Fruit fly (Drosophila melanogaster) whole organism, pupa: ENCODE results near the gene CG31343.

ENCODE experiments used
- CG10348 ChIP-seq: fragments of 200-800 bp; sonication (Bioruptor generic); IDR thresholded peaks from 2 replicates; pipeline ENCODE4 v1.3.6; 2022; ENCODE audit warnings: missing biosample characterization, missing genetic modification characterization
- CG15710 ChIP-seq: fragments of 200-800 bp; sonication (Bioruptor generic); optimal IDR thresholded peaks from 2 replicates; lab custom pipeline; 2018; ENCODE audit warnings: missing biosample characterization, mild to moderate bottlenecking, missing genetic modification characterization, moderate library complexity
- CG17806 ChIP-seq: fragments of 200-800 bp; sonication (Bioruptor generic); optimal IDR thresholded peaks from 2 replicates; lab custom pipeline; 2018; ENCODE audit warnings: missing biosample characterization, mild to moderate bottlenecking, missing genetic modification characterization, moderate library complexity
- CG32121 ChIP-seq: fragments of 200-800 bp; sonication (Bioruptor generic); IDR thresholded peaks from 2 replicates; pipeline ENCODE4 v1.3.6; 2022; ENCODE audit warnings: missing biosample characterization, missing genetic modification characterization
- CG8301 ChIP-seq: fragments of 200-800 bp; sonication (Bioruptor generic); optimal IDR thresholded peaks from 2 replicates; lab custom pipeline; 2018; ENCODE audit warnings: missing biosample characterization, mild to moderate bottlenecking, missing genetic modification characterization
- CG9948 ChIP-seq: fragments of 200-800 bp; sonication (Bioruptor generic); optimal IDR thresholded peaks from 2 replicates; lab custom pipeline; 2018; ENCODE audit warnings: missing biosample characterization, mild to moderate bottlenecking, missing genetic modification characterization, moderate library complexity
- Pif1A ChIP-seq: fragments of 200-800 bp; sonication (Bioruptor generic); optimal IDR thresholded peaks from 3 replicates; lab custom pipeline; 2016; ENCODE audit warnings: missing biosample characterization, missing genetic modification characterization
- Snoo ChIP-seq: fragments of 200-800 bp; sonication (Bioruptor generic); optimal IDR thresholded peaks from 3 replicates; lab custom pipeline; 2017; ENCODE audit warnings: missing biosample characterization, mild to moderate bottlenecking, missing genetic modification characterization, inconsistent platforms
- fd96Ca ChIP-seq: fragments of 200-800 bp; sonication (Bioruptor generic); IDR thresholded peaks from 3 replicates; pipeline ENCODE4 v1.3.6; 2022; ENCODE audit warnings: missing biosample characterization, missing genetic modification characterization
- gl ChIP-seq: fragments of 200-800 bp; sonication (Bioruptor generic); optimal IDR thresholded peaks from 2 replicates; lab custom pipeline; 2018; ENCODE audit warnings: missing biosample characterization, mild to moderate bottlenecking, missing genetic modification characterization
- rn ChIP-seq: fragments of 200-800 bp; sonication (Bioruptor generic); IDR thresholded peaks from 2 replicates; pipeline ENCODE4 v1.3.6; 2022; ENCODE audit warnings: missing biosample characterization, missing genetic modification characterization

Gene CG31343

dm6 chr3R:21793760-21794159 is 48.7 kb downstream of the CG31343 start:
- TF ChIP-seq Snoo (tag; lab: Kevin White, UChicago), result no peak
- no peak for TF ChIP-seq CG10348 (GFP tag; lab: Robert Waterston, UW)
- TF ChIP-seq CG32121, result no peak
- TF ChIP-seq rn (GFP tag; lab: Robert Waterston, UW), result no peak
- TF ChIP-seq CG17806, result no peak
- TF ChIP-seq Pif1A (GFP tag; lab: Kevin White, UChicago), result no peak
- TF ChIP-seq CG8301, result no peak
- no peak for TF ChIP-seq gl (tag; lab: Kevin White, UChicago)
- no peak for TF ChIP-seq fd96Ca (GFP tag; lab: Robert Waterston, UW)
- TF ChIP-seq CG9948 (tag; lab: Kevin White, UChicago), result no peak
- no peak for TF ChIP-seq CG15710
